Worm (Caenorhabditis elegans) whole organism, L4/young adult: ENCODE results near the gene lev-1.

Source experiments
- W03F9.2 ChIP-seq: fragments of 150-350 bp; optimal IDR thresholded peaks from 2 replicates; lab custom pipeline; 2014; ENCODE audit warnings: missing biosample characterization, missing genetic modification characterization
- him-1 ChIP-seq: sonication (generic microtip); optimal IDR thresholded peaks from 2 replicates; lab custom pipeline; 2016; ENCODE audit warnings: missing genotype, missing genetic modification reagents, missing genetic modification characterization, missing compliant biosample characterization

ce11 chrIV:13170241-13170640 is 9.0 kb downstream of the lev-1 start, which contains the start of gene nas-14:
- TF ChIP-seq him-1 (tag; lab: Kevin White, UChicago) (no peak), W03F9.2 (tag; lab: Kevin White, UChicago) (no peak)
